Fruit fly (Drosophila melanogaster) whole organism: ENCODE results near the gene mthl1.

Experiments used
- CG8478 ChIP-seq: fragments of >200 bp; optimal IDR thresholded peaks from 2 replicates; lab custom pipeline; 2018; ENCODE audit warnings: inconsistent platforms
- EcR ChIP-seq, 2 experiments: fragments of >200 bp; optimal IDR thresholded peaks; 2 replicates each; lab custom pipeline; 2017; ENCODE audit warnings: missing biosample characterization in 2 of 2, missing genetic modification characterization in 2 of 2, missing genetic modification reagents in 2 of 2
- usp ChIP-seq: fragments of >200 bp; optimal IDR thresholded peaks from 2 replicates; lab custom pipeline; 2017; ENCODE audit warnings: missing biosample characterization, missing genetic modification characterization, mixed read lengths

DNA sequence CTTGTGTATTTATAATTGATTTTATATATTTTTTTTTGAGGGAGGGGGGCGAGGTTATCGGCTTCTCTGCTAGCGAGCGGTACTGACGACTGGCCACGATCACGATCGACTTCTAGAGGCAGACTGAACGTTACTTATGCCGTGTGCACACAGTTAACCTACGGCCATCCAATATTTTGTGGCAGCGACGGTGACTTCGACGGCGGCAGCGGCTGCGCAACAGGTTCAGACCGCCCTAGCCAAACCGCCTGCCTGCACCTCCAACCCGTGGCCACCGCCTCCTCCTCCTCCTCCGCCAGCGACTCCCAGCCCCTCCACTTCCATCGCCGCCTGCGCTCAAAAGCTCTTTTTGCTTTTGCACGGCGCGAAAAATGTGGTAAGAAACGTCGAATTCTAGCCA lies 19.3 kb upstream of the mthl1 start, which contains the start of gene CG9782:
- TF ChIP-seq EcR (GFP tag; optimal IDR thresholded peaks at IDR 0.05; lab: Kevin White, UChicago) (no peak), usp (GFP tag; lab: Kevin White, UChicago) (no peak), CG8478 (lab: Kevin White, UChicago) (no peak)
